Worm (Caenorhabditis elegans): Measurements from ENCODE around the gene Y53F4B.51.

Gene Y53F4B.51

ce11 chrII:15014380-15014779 is at the start of gene Y53F4B.51:
TSS of gene Y53F4B.51 (minus strand) at chrII:15014442.
- TF ChIP-seq D1046.2 (GFP tag; IDR thresholded peaks at IDR 0.05), result no peak
- no peak for TF ChIP-seq fos-1 (tag; optimal IDR thresholded peaks at IDR 0.05)
- TF ChIP-seq egl-43 (GFP tag; IDR thresholded peaks at IDR 0.05), result no peak
- TF ChIP-seq fkh-10 (GFP tag; optimal IDR thresholded peaks at IDR 0.05), result peak; percentile 79
- TF ChIP-seq ces-1 (GFP tag; optimal IDR thresholded peaks at IDR 0.05), result no peak
- peak in 1 of 2 experiments; percentile 60 for TF ChIP-seq unc-62 (GFP tag; optimal IDR thresholded peaks at IDR 0.05 in 1 of 2)
- no peak for TF ChIP-seq unc-62 (tag; optimal IDR thresholded peaks at IDR 0.05)

ce11 chrII:15058282-15058681 is 44.0 kb upstream of the Y53F4B.51 start, which contains the start of gene Y53F4B.17:
TSS of gene Y53F4B.17 (plus strand) at chrII:15058656.
- TF ChIP-seq set-16 (GFP tag; IDR thresholded peaks at IDR 0.05), result peak; percentile 97
- TF ChIP-seq dpl-1 (GFP tag; optimal IDR thresholded peaks at IDR 0.05), result no peak
- TF ChIP-seq ztf-7 (tag; optimal IDR thresholded peaks at IDR 0.05), result no peak
- no peak for TF ChIP-seq nhr-237 (tag; optimal IDR thresholded peaks at IDR 0.05)
- no peak for TF ChIP-seq mdt-29 (GFP tag; IDR thresholded peaks at IDR 0.05)
- TF ChIP-seq unc-130 (GFP tag; optimal IDR thresholded peaks at IDR 0.05), result no peak
- TF ChIP-seq Y5F2A.4 (GFP tag; optimal IDR thresholded peaks at IDR 0.05), result no peak

- TF ChIP-seq rbr-2 (tag; optimal IDR thresholded peaks at IDR 0.05) (peak; percentile 7), mdl-1 (tag; optimal IDR thresholded peaks at IDR 0.05) (peak in 1 of 2 experiments; percentile 3), hmg-1.1 (GFP tag; IDR thresholded peaks at IDR 0.05) (peak; percentile 74; the same call in 1 of the 2 replicates), ceh-20 (GFP tag; IDR thresholded peaks at IDR 0.05) (peak; percentile 74), dmd-6 (GFP tag; IDR thresholded peaks at IDR 0.05) (peak; percentile 59), set-16 (GFP tag; IDR thresholded peaks at IDR 0.05) (peak; percentile 35), ctbp-1 (GFP tag; IDR thresholded peaks at IDR 0.05) (peak; percentile 74; the same call in 1 of the 2 replicates), hlh-30 (tag; optimal IDR thresholded peaks at IDR 0.05; ENCODE audit: insufficient read depth) (peak; percentile 15), aha-1 (tag) (peak; percentile 64), mdt-29 (GFP tag; IDR thresholded peaks at IDR 0.05) (peak; percentile 51; the same call in 1 of the 2 replicates), tra-1 (GFP tag; IDR thresholded peaks at IDR 0.05) (peak; percentile 50; the same call in 1 of the 2 replicates)
Measured at ce11 chrII:15043850-15044249, 29.6 kb upstream of the Y53F4B.51 start.

- TF ChIP-seq aha-1 (tag), result peak; percentile 96
- TF ChIP-seq mdl-1 (tag; optimal IDR thresholded peaks at IDR 0.05), result peak in 1 of 2 experiments; percentile 28
- TF ChIP-seq hlh-11 (tag; optimal IDR thresholded peaks at IDR 0.05), result peak; percentile 25
- 0 out of 2 replicates have a peak, but pooled peaks have one; percentile 27 for TF ChIP-seq arid-1 (GFP tag; conservative IDR thresholded peaks at IDR 0.05)
- 0 out of 2 replicates have a peak, but pooled peaks have one; percentile 22 for TF ChIP-seq php-3 (GFP tag; IDR thresholded peaks at IDR 0.05)
- TF ChIP-seq F37D6.2 (tag; optimal IDR thresholded peaks at IDR 0.05), result peak; percentile 49
- peak; percentile 70; the same call in 1 of the 2 replicates for TF ChIP-seq ctbp-1 (GFP tag; IDR thresholded peaks at IDR 0.05)
- TF ChIP-seq hlh-30 (tag; optimal IDR thresholded peaks at IDR 0.05; ENCODE audit: insufficient read depth), result peak; percentile 53
- peak; percentile 62 for TF ChIP-seq set-16 (GFP tag; IDR thresholded peaks at IDR 0.05)
- peak; percentile 57; the same call in 1 of the 2 replicates for TF ChIP-seq hmg-1.1 (GFP tag; IDR thresholded peaks at IDR 0.05)
- peak; percentile 75 for TF ChIP-seq ceh-20 (GFP tag; IDR thresholded peaks at IDR 0.05)
- TF ChIP-seq dmd-6 (GFP tag; IDR thresholded peaks at IDR 0.05), result peak; percentile 66
- 0 out of 2 replicates have a peak, but pooled peaks have one; percentile 13 for TF ChIP-seq egl-43 (GFP tag; IDR thresholded peaks at IDR 0.05)
Measured at ce11 chrII:15042783-15043182, 28.5 kb upstream of the Y53F4B.51 start.

- TF ChIP-seq nhr-28 (tag; optimal IDR thresholded peaks at IDR 0.05) (no peak), daf-16 (GFP tag; optimal IDR thresholded peaks at IDR 0.05) (no peak), daf-16 (tag; optimal IDR thresholded peaks at IDR 0.05) (no peak), snpc-1.2 (GFP tag; IDR thresholded peaks at IDR 0.05) (no peak), spr-3 (GFP tag; optimal IDR thresholded peaks at IDR 0.05) (no peak), ZK337.2 (GFP tag; IDR thresholded peaks at IDR 0.05) (no peak), T26A8.4 (GFP tag; IDR thresholded peaks at IDR 0.05) (no peak), lin-29 (GFP tag; IDR thresholded peaks at IDR 0.05) (no peak), F10B5.3 (tag; optimal IDR thresholded peaks at IDR 0.05) (no peak), Y75B8A.6 (GFP tag; IDR thresholded peaks at IDR 0.05) (no peak), lin-39 (tag; optimal IDR thresholded peaks at IDR 0.05) (no peak)
Measured at ce11 chrII:15042310-15042709, 28.1 kb upstream of the Y53F4B.51 start.
